Fruit fly (Drosophila melanogaster) whole organism, embryonic: ENCODE measurements around the gene CG11251.

Experiments
- ATbp ChIP-seq: fragments of 200-800 bp; sonication (Bioruptor generic); optimal IDR thresholded peaks from 2 replicates; lab custom pipeline; 2017; ENCODE audit warnings: missing biosample characterization, mild to moderate bottlenecking, missing genetic modification characterization, missing genetic modification reagents
- Ada2b ChIP-seq: fragments of 200-800 bp; sonication (Bioruptor generic); IDR thresholded peaks from 2 replicates; pipeline ENCODE4 v1.3.6; 2022; ENCODE audit warnings: missing biosample characterization, missing genetic modification characterization
- Awh ChIP-seq: fragments of 200-800 bp; sonication (Bioruptor generic); IDR thresholded peaks from 2 replicates; pipeline ENCODE4, ENCODE4 v1.3.6; 2022; ENCODE audit warnings: missing biosample characterization, missing genetic modification characterization
- CG10959 ChIP-seq: fragments of 200-800 bp; sonication (Bioruptor generic); IDR thresholded peaks from 2 replicates; pipeline ENCODE4 v1.3.6; 2022; ENCODE audit warnings: missing biosample characterization, missing genetic modification characterization
- CG12299 ChIP-seq: fragments of 200-800 bp; sonication (Bioruptor generic); optimal IDR thresholded peaks from 2 replicates; lab custom pipeline; 2018; ENCODE audit warnings: missing biosample characterization, mild to moderate bottlenecking, missing genetic modification characterization
- CG12744 ChIP-seq: fragments of 200-800 bp; sonication (Bioruptor generic); optimal IDR thresholded peaks from 2 replicates; lab custom pipeline; 2016; ENCODE audit warnings: missing biosample characterization, missing genetic modification characterization
- CG12942 ChIP-seq: fragments of 200-800 bp; sonication (Bioruptor generic); optimal IDR thresholded peaks from 3 replicates; lab custom pipeline; 2016; ENCODE audit warnings: missing biosample characterization, missing genetic modification characterization
- CG14710 ChIP-seq: fragments of 200-800 bp; sonication (Bioruptor generic); optimal IDR thresholded peaks from 3 replicates; lab custom pipeline; 2019; ENCODE audit warnings: missing biosample characterization, mild to moderate bottlenecking, missing genetic modification characterization, moderate library complexity
- CG15011 ChIP-seq: fragments of 200-800 bp; sonication (Bioruptor generic); optimal IDR thresholded peaks from 3 replicates; lab custom pipeline; 2018; ENCODE audit warnings: missing biosample characterization, mild to moderate bottlenecking, missing genetic modification characterization
- CG15269 ChIP-seq: fragments of 200-800 bp; sonication (Bioruptor generic); optimal IDR thresholded peaks from 2 replicates; lab custom pipeline; 2018; ENCODE audit warnings: missing biosample characterization, mild to moderate bottlenecking, missing genetic modification characterization, moderate library complexity
- CG16779 ChIP-seq: fragments of 200-800 bp; sonication (Bioruptor generic); IDR thresholded peaks from 2 replicates; pipeline ENCODE4 v1.3.6; 2022; ENCODE audit warnings: missing biosample characterization, missing genetic modification characterization
- CG18262 ChIP-seq: fragments of 200-800 bp; optimal IDR thresholded peaks from 3 replicates; lab custom pipeline; 2019; ENCODE audit warnings: missing biosample characterization, mild to moderate bottlenecking, missing genetic modification characterization, moderate library complexity
- CG2199 ChIP-seq: fragments of 200-800 bp; sonication (Bioruptor generic); IDR thresholded peaks from 3 replicates; pipeline ENCODE4 v1.3.6; 2022; ENCODE audit warnings: missing biosample characterization, missing genetic modification characterization
- CG4328 ChIP-seq: fragments of 200-800 bp; sonication (Bioruptor generic); optimal IDR thresholded peaks from 3 replicates; lab custom pipeline; 2017; ENCODE audit warnings: missing biosample characterization, missing genetic modification reagents, missing genetic modification characterization
- CG43689 ChIP-seq: fragments of 200-800 bp; sonication (Bioruptor generic); IDR thresholded peaks from 2 replicates; pipeline ENCODE4 v1.3.6; 2022; ENCODE audit warnings: missing biosample characterization, missing genetic modification characterization
- CG5953 ChIP-seq: fragments of 200-800 bp; sonication (Bioruptor generic); IDR thresholded peaks from 2 replicates; pipeline ENCODE4 v1.3.6; 2022; ENCODE audit warnings: missing biosample characterization, missing genetic modification characterization
- CG6254 ChIP-seq: fragments of 200-800 bp; sonication (Bioruptor generic); optimal IDR thresholded peaks from 3 replicates; lab custom pipeline; 2017; ENCODE audit warnings: mild to moderate bottlenecking, missing biosample characterization, missing genetic modification reagents, missing genetic modification characterization
- CG6854 ChIP-seq: fragments of 200-800 bp; sonication (Bioruptor generic); optimal IDR thresholded peaks from 3 replicates; lab custom pipeline; 2017; ENCODE audit warnings: missing biosample characterization, mild to moderate bottlenecking, missing genetic modification characterization
- CG7987 ChIP-seq: fragments of 200-800 bp; sonication (Bioruptor generic); optimal IDR thresholded peaks from 2 replicates; lab custom pipeline; 2018; ENCODE audit warnings: missing biosample characterization, mild to moderate bottlenecking, missing genetic modification characterization, moderate library complexity
- CG8944 ChIP-seq: fragments of 200-800 bp; sonication (Bioruptor generic); optimal IDR thresholded peaks from 3 replicates; lab custom pipeline; 2016; ENCODE audit warnings: missing biosample characterization, missing genetic modification characterization
- CG9437 ChIP-seq: fragments of 200-800 bp; sonication (Bioruptor generic); optimal IDR thresholded peaks from 2 replicates; lab custom pipeline; 2018; ENCODE audit warnings: missing biosample characterization, mild to moderate bottlenecking, missing genetic modification characterization
- Deaf1 ChIP-seq: fragments of 200-800 bp; optimal IDR thresholded peaks from 3 replicates; lab custom pipeline; 2019; ENCODE audit warnings: missing biosample characterization, mild to moderate bottlenecking, missing genetic modification characterization, moderate library complexity
- E2f1 ChIP-seq: fragments of 200-800 bp; sonication (Bioruptor generic); IDR thresholded peaks from 2 replicates; pipeline ENCODE4 v1.3.6; 2022; ENCODE audit warnings: missing biosample characterization, missing genetic modification characterization
- Mrtf ChIP-seq: fragments of 200-800 bp; sonication (Bioruptor generic); IDR thresholded peaks from 3 replicates; pipeline ENCODE4 v1.3.6; 2022; ENCODE audit warnings: missing biosample characterization, missing genetic modification characterization
- NC2β ChIP-seq: fragments of 200-800 bp; sonication (Bioruptor generic); optimal IDR thresholded peaks from 2 replicates; lab custom pipeline; 2016; ENCODE audit warnings: missing biosample characterization, missing genetic modification characterization
- Rx ChIP-seq: fragments of 200-800 bp; sonication (Bioruptor generic); IDR thresholded peaks from 2 replicates; pipeline ENCODE4 v1.3.6; 2022; ENCODE audit warnings: missing biosample characterization, missing genetic modification characterization
- Sry-β ChIP-seq: fragments of 200-800 bp; sonication (Bioruptor generic); optimal IDR thresholded peaks from 2 replicates; lab custom pipeline; 2018; ENCODE audit warnings: missing biosample characterization, mild to moderate bottlenecking, missing genetic modification characterization, moderate library complexity
- Xrp1 ChIP-seq: fragments of 200-800 bp; sonication (Bioruptor generic); IDR thresholded peaks from 2 replicates; pipeline ENCODE4 v1.3.6; 2022; ENCODE audit warnings: missing biosample characterization, missing genetic modification characterization
- ato ChIP-seq: fragments of 200-800 bp; sonication (Bioruptor generic); IDR thresholded peaks from 2 replicates; pipeline ENCODE4 v1.3.6; 2022; ENCODE audit warnings: missing biosample characterization, missing genetic modification characterization; ENCODE audit not compliant: partially characterized antibody
- chm ChIP-seq: fragments of 200-800 bp; sonication (Bioruptor generic); IDR thresholded peaks from 2 replicates; pipeline ENCODE4 v1.3.6; 2022; ENCODE audit warnings: missing biosample characterization, missing genetic modification characterization
- grn ChIP-seq: fragments of 200-800 bp; sonication (Bioruptor generic); optimal IDR thresholded peaks from 3 replicates; lab custom pipeline; 2017; ENCODE audit warnings: missing biosample characterization, missing genetic modification characterization
- klu ChIP-seq: fragments of 200-800 bp; sonication (Bioruptor generic); IDR thresholded peaks from 2 replicates; pipeline ENCODE4 v1.3.6; 2022; ENCODE audit warnings: missing biosample characterization, missing genetic modification characterization
- lov ChIP-seq, 2 experiments: fragments of 200-800 bp in 1 of 2; fragments of >200 bp in 1 of 2; sonication (Bioruptor generic) in 1 of 2; IDR thresholded peaks in 1 of 2; optimal IDR thresholded peaks in 1 of 2; 2 replicates in 1 of 2; 3 replicates in 1 of 2; pipeline versions ENCODE4 v1.3.6 to Lab custom; 2017 to 2022; ENCODE audit warnings: missing biosample characterization in 1 of 2, missing genetic modification characterization in 1 of 2
- luna ChIP-seq: fragments of 200-800 bp; sonication (Bioruptor generic); optimal IDR thresholded peaks from 2 replicates; lab custom pipeline; 2016; ENCODE audit warnings: missing biosample characterization, missing genetic modification characterization
- mirr ChIP-seq: fragments of 200-800 bp; sonication (Bioruptor generic); optimal IDR thresholded peaks from 3 replicates; lab custom pipeline; 2018; ENCODE audit warnings: missing biosample characterization, mild to moderate bottlenecking, missing genetic modification characterization
- phol ChIP-seq: fragments of 200-800 bp; sonication (Bioruptor generic); optimal IDR thresholded peaks from 3 replicates; lab custom pipeline; 2018; ENCODE audit warnings: missing biosample characterization, mild to moderate bottlenecking, missing genetic modification characterization, moderate library complexity
- pnt ChIP-seq: fragments of 200-800 bp; sonication (Bioruptor generic); optimal IDR thresholded peaks from 3 replicates; lab custom pipeline; 2016; ENCODE audit warnings: missing biosample characterization, missing genetic modification characterization
- prd ChIP-seq, 3 experiments: fragments of >200 bp in 2 of 3; fragments of 200-800 bp in 1 of 3; sonication (Bioruptor generic) in 1 of 3; optimal IDR thresholded peaks in 2 of 3; IDR thresholded peaks in 1 of 3; 2 replicates in 2 of 3; 3 replicates in 1 of 3; pipeline versions ENCODE4 v1.3.6 to Lab custom; 2017 to 2022; ENCODE audit warnings: missing biosample characterization in 1 of 3, missing genetic modification characterization in 1 of 3
- pum ChIP-seq: fragments of 200-800 bp; sonication (Bioruptor generic); optimal IDR thresholded peaks from 2 replicates; lab custom pipeline; 2016; ENCODE audit warnings: missing biosample characterization, missing genetic modification characterization
- schlank ChIP-seq: fragments of 200-800 bp; sonication (Bioruptor generic); optimal IDR thresholded peaks from 2 replicates; lab custom pipeline; 2018; ENCODE audit warnings: missing biosample characterization, mild to moderate bottlenecking, missing genetic modification characterization
- sd ChIP-seq: fragments of 200-800 bp; sonication (Bioruptor generic); optimal IDR thresholded peaks from 3 replicates; lab custom pipeline; 2018; ENCODE audit warnings: missing biosample characterization, mild to moderate bottlenecking, missing genetic modification characterization, moderate library complexity
- sens ChIP-seq: fragments of 200-800 bp; sonication (Bioruptor generic); peaks from one replicate; lab custom pipeline; 2016; ENCODE audit warnings: missing biosample characterization, missing genetic modification characterization
- sima ChIP-seq: fragments of 200-800 bp; sonication (Bioruptor generic); optimal IDR thresholded peaks from 2 replicates; lab custom pipeline; 2016; ENCODE audit warnings: missing biosample characterization, missing genetic modification characterization
- slbo ChIP-seq: fragments of 200-800 bp; sonication (Bioruptor generic); IDR thresholded peaks from 2 replicates; pipeline ENCODE4 v1.3.6; 2022; ENCODE audit warnings: missing biosample characterization, missing genetic modification characterization
- sob ChIP-seq: fragments of 200-800 bp; sonication (Bioruptor generic); IDR thresholded peaks from 2 replicates; pipeline ENCODE4 v1.3.6; 2022; ENCODE audit warnings: missing biosample characterization, missing genetic modification characterization
- sqz ChIP-seq: fragments of 200-800 bp; sonication (Bioruptor generic); optimal IDR thresholded peaks from 3 replicates; lab custom pipeline; 2018; ENCODE audit warnings: missing biosample characterization, mild to moderate bottlenecking, missing genetic modification characterization
- wdn ChIP-seq: fragments of 200-800 bp; sonication (Bioruptor generic); IDR thresholded peaks from 2 replicates; pipeline ENCODE4 v1.3.6; 2022; ENCODE audit warnings: missing biosample characterization, missing genetic modification characterization

Gene CG11251

DNA sequence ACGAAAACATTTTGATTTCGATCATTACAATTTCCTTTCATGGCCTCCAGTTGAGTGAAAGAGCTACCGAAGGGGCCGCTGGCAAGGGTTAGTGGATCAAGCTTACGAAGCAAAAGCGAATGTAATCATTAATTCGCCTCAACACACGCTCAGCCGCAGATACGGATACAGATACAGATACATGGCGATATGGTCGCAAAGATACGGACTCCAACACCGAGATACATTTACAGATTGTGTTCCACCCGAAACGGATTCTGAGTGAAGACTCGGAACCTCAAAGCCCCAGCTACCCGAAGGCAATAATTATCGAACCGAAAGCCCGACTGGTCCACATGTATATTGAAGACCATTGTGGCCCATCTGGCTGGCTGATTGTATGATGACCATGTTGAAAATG lies 29.2 kb upstream of the CG11251 start (continued):
- TF ChIP-seq CG6254 (GFP tag; lab: Kevin White, UChicago) (no peak), Awh (peak; percentile 34; the same call in 1 of the 2 replicates), CG6854 (GFP tag; lab: Kevin White, UChicago) (no peak), Deaf1 (tag; lab: Kevin White, UChicago) (peak; percentile 30), CG8944 (GFP tag; lab: Kevin White, UChicago) (no peak), phol (tag; lab: Kevin White, UChicago) (no peak), CG5953 (GFP tag; lab: Robert Waterston, UW) (no peak), CG12942 (GFP tag; lab: Kevin White, UChicago) (no peak), ATbp (GFP tag; lab: Kevin White, UChicago) (no peak), grn (peak; percentile 64), CG43689 (no peak)

DNA sequence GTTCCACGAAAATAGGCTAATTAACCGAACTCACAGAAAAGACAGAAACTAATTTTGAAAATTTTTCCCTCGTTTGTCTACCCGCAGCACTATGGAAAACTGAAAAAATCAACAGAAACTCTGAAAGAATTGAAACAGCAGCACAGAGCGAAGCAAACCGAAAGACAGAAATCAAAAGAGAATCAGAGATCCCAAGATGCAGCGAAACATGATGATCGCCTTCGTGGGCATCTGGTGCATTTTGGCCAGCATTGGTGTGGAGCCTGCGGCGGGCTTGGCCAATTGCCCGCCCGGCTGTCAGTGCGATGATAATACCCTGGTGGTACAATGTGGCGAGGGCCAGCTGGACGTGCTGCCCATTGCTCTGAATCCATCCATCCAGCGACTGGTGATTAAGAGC lies 25.3 kb upstream of the CG11251 start:
- TF ChIP-seq pum (GFP tag; lab: Kevin White, UChicago) = no peak
- 0 out of 3 replicates have a peak, but pooled peaks have one; percentile 7 for TF ChIP-seq Mrtf (GFP tag; lab: Robert Waterston, UW)
- TF ChIP-seq chm (GFP tag; lab: Robert Waterston, UW) = peak; percentile 53; the same call in 1 of the 2 replicates
- peak; percentile 83; the same call in 2 of the 3 replicates for TF ChIP-seq CG2199
- peak; percentile 6; the same call in 1 of the 2 replicates for TF ChIP-seq Xrp1 (GFP tag; lab: Robert Waterston, UW)
- TF ChIP-seq sob (GFP tag; lab: Robert Waterston, UW) = 0 out of 2 replicates have a peak, but pooled peaks have one; percentile 18
- TF ChIP-seq CG16779 (GFP tag; lab: Robert Waterston, UW) = no peak
- no peak for TF ChIP-seq wdn (GFP tag; lab: Robert Waterston, UW)
- peak; percentile 34; the same call in 1 of the 2 replicates for TF ChIP-seq Rx
- peak; percentile 73 for TF ChIP-seq sens
- TF ChIP-seq, all 482 proteins: peak for 7

DNA sequence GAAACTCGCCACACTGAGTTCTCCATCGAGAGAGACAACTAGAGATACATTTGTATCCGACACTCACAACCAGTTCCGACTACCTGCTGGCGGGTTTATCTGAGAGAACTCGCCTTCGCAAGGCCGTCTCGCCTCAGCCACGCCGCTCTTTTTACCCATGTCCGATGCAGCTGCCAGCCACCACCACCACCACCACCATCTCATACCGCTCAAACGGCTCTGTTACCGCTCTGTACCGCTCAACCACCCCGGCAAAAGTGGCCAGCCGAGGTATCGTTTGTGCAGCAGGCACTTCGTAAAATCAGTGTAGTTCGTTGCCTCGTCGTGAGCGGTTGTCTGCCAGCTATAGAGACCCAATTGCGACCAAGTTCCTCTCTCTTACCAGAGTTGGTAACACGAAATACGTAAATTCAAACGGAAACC lies 24.2 kb upstream of the CG11251 start, which contains the start of gene trn:
TSS of gene trn (plus strand) at position 302 of the 423 bp plus-strand sequence.
- no peak for TF ChIP-seq CG14710 (tag; lab: Kevin White, UChicago)
- no peak for TF ChIP-seq CG10959 (GFP tag; lab: Robert Waterston, UW)
- no peak for TF ChIP-seq CG12299
- TF ChIP-seq phol (tag; lab: Kevin White, UChicago) = no peak
- peak; percentile 31 for TF ChIP-seq sd
- TF ChIP-seq Ada2b (GFP tag; lab: Robert Waterston, UW) = 0 out of 2 replicates have a peak, but pooled peaks have one; percentile 20
- no peak for TF ChIP-seq CG15011 (GFP tag; lab: Kevin White, UChicago)
- peak; percentile 55 for TF ChIP-seq mirr (GFP tag; lab: Kevin White, UChicago)
- no peak; the same call in 1 of the 2 replicates for TF ChIP-seq ato (GFP tag; lab: Robert Waterston, UW)
- no peak for TF ChIP-seq CG43689
- TF ChIP-seq CG4328 (GFP tag; lab: Kevin White, UChicago) = no peak
- TF ChIP-seq sima (GFP tag; lab: Kevin White, UChicago) = no peak
- peak; percentile 14 for TF ChIP-seq NC2β (GFP tag; lab: Kevin White, UChicago)
- TF ChIP-seq klu (GFP tag; lab: Robert Waterston, UW) = no peak
- TF ChIP-seq CG18262 (tag; lab: Kevin White, UChicago) = peak; percentile 24
- TF ChIP-seq CG9437 (GFP tag; lab: Kevin White, UChicago) = peak; percentile 50
- peak; percentile 75 for TF ChIP-seq sqz (GFP tag; lab: Kevin White, UChicago)
- TF ChIP-seq schlank (tag; lab: Kevin White, UChicago) = no peak
- no peak for TF ChIP-seq Sry-β (GFP tag; lab: Kevin White, UChicago)
- TF ChIP-seq CG12744 (GFP tag; lab: Kevin White, UChicago) = no peak
- no peak; the same call in 1 of the 2 replicates for TF ChIP-seq E2f1 (GFP tag; lab: Robert Waterston, UW)
- TF ChIP-seq CG7987 (GFP tag; lab: Kevin White, UChicago) = peak; percentile 44
- TF ChIP-seq lov (optimal IDR thresholded peaks at IDR 0.05; lab: Kevin White, UChicago) = no peak
- peak; percentile 64; the same call in 1 of the 3 replicates for TF ChIP-seq lov (GFP tag; IDR thresholded peaks at IDR 0.05; lab: Robert Waterston, UW)
- no peak for TF ChIP-seq prd (optimal IDR thresholded peaks at IDR 0.05; lab: Kevin White, UChicago)
- 0 out of 3 replicates have a peak, but pooled peaks have one; percentile 20 for TF ChIP-seq prd (GFP tag; IDR thresholded peaks at IDR 0.05; lab: Robert Waterston, UW)
- no peak for TF ChIP-seq pnt
- peak; percentile 41; the same call in 1 of the 2 replicates for TF ChIP-seq slbo (GFP tag; lab: Robert Waterston, UW)
- TF ChIP-seq CG15269 (tag; lab: Kevin White, UChicago) = peak; percentile 33
- no peak for TF ChIP-seq luna (GFP tag; lab: Kevin White, UChicago)
